Worm (Caenorhabditis elegans) whole organism, late embryonic: ENCODE data around the gene T27F7.12.

Experiments used
- C08G9.2 ChIP-seq: sonication (generic microtip); optimal IDR thresholded peaks from 2 replicates; lab custom pipeline; 2016; ENCODE audit warnings: mild to moderate bottlenecking, missing genetic modification characterization, moderate library complexity, missing compliant biosample characterization
- C38D4.7 ChIP-seq: fragments of 200-800 bp; sonication (Bioruptor generic); optimal IDR thresholded peaks from 2 replicates; lab custom pipeline; 2018; ENCODE audit warnings: mild to moderate bottlenecking, missing genetic modification characterization, moderate library complexity, missing compliant biosample characterization
- F13H6.1 ChIP-seq: sonication (generic microtip); optimal IDR thresholded peaks from 2 replicates; lab custom pipeline; 2016; ENCODE audit warnings: missing genetic modification characterization, missing compliant biosample characterization
- K02D7.2 ChIP-seq: sonication (generic microtip); optimal IDR thresholded peaks from 2 replicates; lab custom pipeline; 2017; ENCODE audit warnings: mild to moderate bottlenecking, missing genetic modification characterization, missing compliant biosample characterization
- K09A11.1 ChIP-seq: sonication (generic microtip); optimal IDR thresholded peaks from 2 replicates; lab custom pipeline; 2017; ENCODE audit warnings: antibody characterized with exemption, mild to moderate bottlenecking, missing genetic modification characterization, missing compliant biosample characterization; ENCODE audit not compliant: insufficient read depth
- ama-1 ChIP-seq: fragments of 150-350 bp; optimal IDR thresholded peaks from 2 replicates; lab custom pipeline; 2014
- ceh-14 ChIP-seq: sonication (generic microtip); optimal IDR thresholded peaks from 2 replicates; lab custom pipeline; 2016; ENCODE audit warnings: missing genotype, missing genetic modification characterization, missing compliant biosample characterization
- ceh-19 ChIP-seq: fragments of 200-800 bp; sonication (Bioruptor generic); optimal IDR thresholded peaks from 2 replicates; lab custom pipeline; 2018; ENCODE audit warnings: mild to moderate bottlenecking, missing genetic modification characterization, missing compliant biosample characterization
- ceh-22 ChIP-seq: sonication (generic microtip); optimal IDR thresholded peaks from 2 replicates; lab custom pipeline; 2017; ENCODE audit warnings: missing biosample characterization, missing genetic modification characterization
- ceh-30 ChIP-seq: fragments of 150-350 bp; optimal IDR thresholded peaks from 2 replicates; lab custom pipeline; 2014; ENCODE audit warnings: missing biosample characterization, missing genetic modification characterization
- ceh-31 ChIP-seq: sonication (generic microtip); optimal IDR thresholded peaks from 2 replicates; lab custom pipeline; 2016; ENCODE audit warnings: missing genetic modification characterization, missing compliant biosample characterization
- ceh-34 ChIP-seq: sonication (generic microtip); optimal IDR thresholded peaks from 2 replicates; lab custom pipeline; 2016; ENCODE audit warnings: mild to moderate bottlenecking, missing genetic modification characterization, missing compliant biosample characterization
- ceh-45 ChIP-seq: fragments of 200-800 bp; sonication (Bioruptor generic); IDR thresholded peaks from 2 replicates; pipeline ENCODE4 v1.3.6; 2022; ENCODE audit warnings: missing genetic modification reagents, missing genetic modification characterization, missing compliant biosample characterization
- ceh-6 ChIP-seq: fragments of 200-800 bp; sonication (Bioruptor generic); optimal IDR thresholded peaks from 2 replicates; lab custom pipeline; 2018; ENCODE audit warnings: mild to moderate bottlenecking, missing genetic modification characterization, missing compliant biosample characterization
- ceh-9 ChIP-seq: sonication (generic microtip); optimal IDR thresholded peaks from 2 replicates; lab custom pipeline; 2016; ENCODE audit warnings: mild to moderate bottlenecking, missing genetic modification characterization, inconsistent platforms, missing compliant biosample characterization
- dmd-4 ChIP-seq: sonication (generic microtip); optimal IDR thresholded peaks from 2 replicates; lab custom pipeline; 2016; ENCODE audit warnings: borderline replicate concordance, missing genetic modification characterization, missing compliant biosample characterization
- dve-1 ChIP-seq: sonication (generic microtip); optimal IDR thresholded peaks from 2 replicates; lab custom pipeline; 2017; ENCODE audit warnings: antibody characterized with exemption, mild to moderate bottlenecking, missing genetic modification characterization, missing compliant biosample characterization
- elt-4 ChIP-seq: sonication (generic microtip); optimal IDR thresholded peaks from 2 replicates; lab custom pipeline; 2016; ENCODE audit warnings: missing genetic modification characterization, missing compliant biosample characterization
- ets-4 ChIP-seq: sonication (generic microtip); optimal IDR thresholded peaks from 2 replicates; lab custom pipeline; 2016; ENCODE audit warnings: missing genetic modification characterization, missing compliant biosample characterization
- fkh-10 ChIP-seq: fragments of 150-350 bp; optimal IDR thresholded peaks from 2 replicates; lab custom pipeline; 2014; ENCODE audit warnings: missing biosample characterization, missing genetic modification reagents, missing genetic modification characterization
- gmeb-2 ChIP-seq: sonication (generic microtip); optimal IDR thresholded peaks from 2 replicates; lab custom pipeline; 2016; ENCODE audit warnings: missing genetic modification characterization, inconsistent platforms, missing compliant biosample characterization
- hlh-13 ChIP-seq: fragments of 200-800 bp; sonication (Bioruptor generic); optimal IDR thresholded peaks from 2 replicates; lab custom pipeline; 2018; ENCODE audit warnings: mild to moderate bottlenecking, missing genetic modification characterization, missing compliant biosample characterization
- hlh-6 ChIP-seq: sonication (generic microtip); optimal IDR thresholded peaks from 2 replicates; lab custom pipeline; 2016; ENCODE audit warnings: missing genotype, missing genetic modification characterization, missing compliant biosample characterization
- hlh-8 ChIP-seq: sonication (generic microtip); optimal IDR thresholded peaks from 2 replicates; lab custom pipeline; 2016; ENCODE audit warnings: missing genotype, missing genetic modification characterization, missing compliant biosample characterization
- lim-6 ChIP-seq: sonication (generic microtip); optimal IDR thresholded peaks from 2 replicates; lab custom pipeline; 2016; ENCODE audit warnings: missing genetic modification characterization, missing compliant biosample characterization
- nfya-1 ChIP-seq: sonication (generic microtip); optimal IDR thresholded peaks from 2 replicates; lab custom pipeline; 2017; ENCODE audit warnings: missing genetic modification characterization, mild to moderate bottlenecking, missing compliant biosample characterization, antibody characterized with exemption, moderate library complexity
- nhr-11 ChIP-seq: fragments of 150-350 bp; optimal IDR thresholded peaks from 2 replicates; lab custom pipeline; 2014; ENCODE audit warnings: missing biosample characterization, missing genetic modification characterization
- npax-4 ChIP-seq: sonication (generic microtip); optimal IDR thresholded peaks from 2 replicates; lab custom pipeline; 2016; ENCODE audit warnings: missing genetic modification characterization, missing compliant biosample characterization
- odd-2 ChIP-seq: sonication (generic microtip); optimal IDR thresholded peaks from 2 replicates; lab custom pipeline; 2017; ENCODE audit warnings: antibody characterized with exemption, mild to moderate bottlenecking, missing genetic modification characterization, missing compliant biosample characterization
- pat-9 ChIP-seq: fragments of 200-800 bp; sonication (Bioruptor generic); optimal IDR thresholded peaks from 2 replicates; lab custom pipeline; 2018; ENCODE audit warnings: mild to moderate bottlenecking, missing genetic modification characterization, moderate library complexity, missing compliant biosample characterization
- pax-1 ChIP-seq: fragments of 150-350 bp; optimal IDR thresholded peaks from 2 replicates; lab custom pipeline; 2014; ENCODE audit warnings: missing biosample characterization, missing genetic modification characterization
- pha-4 ChIP-seq: fragments of 150-350 bp; optimal IDR thresholded peaks from 2 replicates; lab custom pipeline; 2018; ENCODE audit warnings: missing biosample characterization, missing genetic modification reagents, missing genetic modification characterization
- pqm-1 ChIP-seq: sonication (generic microtip); optimal IDR thresholded peaks from 2 replicates; lab custom pipeline; 2016; ENCODE audit warnings: missing genetic modification characterization, missing compliant biosample characterization
- pros-1 ChIP-seq: fragments of 150-350 bp; optimal IDR thresholded peaks from 2 replicates; lab custom pipeline; 2014; ENCODE audit warnings: missing biosample characterization, missing genetic modification reagents, missing genetic modification characterization
- ref-2 ChIP-seq: sonication (generic microtip); optimal IDR thresholded peaks from 2 replicates; lab custom pipeline; 2016; ENCODE audit warnings: missing genetic modification characterization, missing compliant biosample characterization
- rnt-1 ChIP-seq: sonication (generic microtip); optimal IDR thresholded peaks from 2 replicates; lab custom pipeline; 2016; ENCODE audit warnings: missing genetic modification characterization, missing compliant biosample characterization
- sdc-2 ChIP-seq: sonication (generic microtip); optimal IDR thresholded peaks from 2 replicates; lab custom pipeline; 2016; ENCODE audit warnings: missing genotype, missing genetic modification characterization, missing compliant biosample characterization
- sox-2 ChIP-seq: fragments of 200-800 bp; sonication (Bioruptor generic); IDR thresholded peaks from 2 replicates; pipeline ENCODE4 v1.3.6; 2022; ENCODE audit warnings: missing genetic modification reagents, missing genetic modification characterization, missing compliant biosample characterization
- sox-4 ChIP-seq: sonication (generic microtip); optimal IDR thresholded peaks from 2 replicates; lab custom pipeline; 2017; ENCODE audit warnings: mild to moderate bottlenecking, missing genetic modification characterization, inconsistent platforms, missing compliant biosample characterization
- syd-9 ChIP-seq: sonication (generic microtip); optimal IDR thresholded peaks from 2 replicates; lab custom pipeline; 2016; ENCODE audit warnings: mild to moderate bottlenecking, missing genetic modification characterization, moderate library complexity, missing compliant biosample characterization
- tbx-2 ChIP-seq: sonication (generic microtip); optimal IDR thresholded peaks from 2 replicates; lab custom pipeline; 2016; ENCODE audit warnings: missing genetic modification characterization, missing compliant biosample characterization
- tbx-7 ChIP-seq: sonication (generic microtip); optimal IDR thresholded peaks from 2 replicates; lab custom pipeline; 2016; ENCODE audit warnings: missing genotype, missing genetic modification characterization, missing compliant biosample characterization
- unc-42 ChIP-seq: sonication (generic microtip); optimal IDR thresholded peaks from 2 replicates; lab custom pipeline; 2016; ENCODE audit warnings: missing genotype, missing genetic modification characterization, missing compliant biosample characterization
- unc-55 ChIP-seq: sonication (generic microtip); optimal IDR thresholded peaks from 2 replicates; lab custom pipeline; 2017; ENCODE audit warnings: missing biosample characterization, missing genetic modification reagents, missing genetic modification characterization
- unc-86 ChIP-seq: sonication (generic microtip); optimal IDR thresholded peaks from 2 replicates; lab custom pipeline; 2016; ENCODE audit warnings: missing genetic modification characterization, missing compliant biosample characterization
- ztf-16 ChIP-seq: sonication (generic microtip); optimal IDR thresholded peaks from 2 replicates; lab custom pipeline; 2017; ENCODE audit warnings: missing genetic modification characterization, missing compliant biosample characterization

T27F7.12 gene

DNA sequence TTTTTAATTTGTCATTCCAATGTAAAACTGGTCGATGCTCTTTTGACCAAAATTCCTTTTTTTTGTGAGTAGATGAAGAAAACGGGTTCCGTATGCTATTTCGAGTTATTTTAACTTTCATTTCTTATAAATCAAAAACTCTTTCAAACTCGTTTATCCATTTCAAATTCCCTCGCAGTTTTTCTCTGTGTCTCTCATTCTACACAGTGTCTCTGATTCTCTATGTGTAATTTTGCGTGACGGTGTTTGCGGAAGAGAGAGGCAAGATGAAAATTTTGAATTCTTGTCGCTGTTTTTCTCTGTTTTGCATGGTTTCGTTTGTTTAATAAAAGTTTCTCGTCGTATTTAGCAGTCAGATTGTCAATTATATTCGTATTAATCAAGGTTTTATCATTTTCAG, 9.2 kb downstream of the T27F7.12 start, which contains the start of gene citk-2:
Gene citk-2 (plus strand): TSS at position 399 of the 400 bp plus-strand sequence.
- TF ChIP-seq rnt-1 (tag; lab: Kevin White, UChicago), result peak; percentile 20
- peak; percentile 1 for TF ChIP-seq ceh-14 (tag; lab: Kevin White, UChicago)
- no peak for TF ChIP-seq C08G9.2 (tag; lab: Kevin White, UChicago)
- peak; percentile 21 for TF ChIP-seq pros-1 (tag; lab: Kevin White, UChicago)
- no peak for TF ChIP-seq F13H6.1
- TF ChIP-seq ceh-45 (GFP tag; lab: Robert Waterston, UW), result no peak
- TF ChIP-seq K09A11.1, result no peak
- peak; percentile 26 for TF ChIP-seq ets-4 (tag; lab: Kevin White, UChicago)
- TF ChIP-seq dve-1 (tag; lab: Kevin White, UChicago), result peak; percentile 39
- TF ChIP-seq sdc-2 (tag; lab: Kevin White, UChicago), result peak; percentile 31
- peak; percentile 77 for TF ChIP-seq unc-42
- TF ChIP-seq nfya-1 (tag; lab: Kevin White, UChicago), result peak; percentile 86
- TF ChIP-seq tbx-2 (tag; lab: Kevin White, UChicago), result peak; percentile 9
- peak; percentile 73 for TF ChIP-seq ceh-31 (tag; lab: Kevin White, UChicago)
- peak; percentile 61 for TF ChIP-seq unc-55 (GFP tag; lab: Kevin White, UChicago)
- TF ChIP-seq nhr-11, result no peak

DNA sequence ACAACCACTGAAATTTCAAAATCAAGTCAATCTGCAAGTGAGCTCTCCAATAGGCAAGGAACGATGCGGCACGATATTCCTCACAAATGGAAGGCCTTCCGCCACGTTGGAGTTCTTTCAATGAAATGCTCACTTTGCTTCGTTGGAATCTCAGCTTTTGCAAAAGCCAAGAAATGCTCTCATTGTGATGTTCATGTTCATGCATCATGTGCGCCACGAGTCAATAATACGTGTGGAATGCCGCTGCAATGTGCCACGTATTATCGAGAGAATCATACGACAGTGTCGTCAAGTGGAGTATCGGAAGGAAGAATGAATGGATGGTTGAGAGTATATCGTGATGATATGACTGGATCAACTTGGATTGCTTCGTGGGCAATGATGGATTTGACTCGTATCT, 12.0 kb downstream of the T27F7.12 start:
- TF ChIP-seq C08G9.2 (tag; lab: Kevin White, UChicago), result no peak
- no peak for TF ChIP-seq sox-2 (GFP tag; lab: Robert Waterston, UW)
- no peak for TF ChIP-seq dmd-4
- no peak for TF ChIP-seq unc-55 (GFP tag; lab: Kevin White, UChicago)
- no peak for TF ChIP-seq npax-4 (tag; lab: Kevin White, UChicago)
- TF ChIP-seq hlh-13 (GFP tag; lab: Kevin White, UChicago), result no peak
- no peak for TF ChIP-seq ref-2
- no peak for TF ChIP-seq hlh-8
- TF ChIP-seq pqm-1 (tag; lab: Kevin White, UChicago), result no peak
- no peak for TF ChIP-seq ama-1 (lab: Kevin White, UChicago)
- no peak for TF ChIP-seq pros-1 (tag; lab: Kevin White, UChicago)
- TF ChIP-seq sox-4, result no peak

DNA sequence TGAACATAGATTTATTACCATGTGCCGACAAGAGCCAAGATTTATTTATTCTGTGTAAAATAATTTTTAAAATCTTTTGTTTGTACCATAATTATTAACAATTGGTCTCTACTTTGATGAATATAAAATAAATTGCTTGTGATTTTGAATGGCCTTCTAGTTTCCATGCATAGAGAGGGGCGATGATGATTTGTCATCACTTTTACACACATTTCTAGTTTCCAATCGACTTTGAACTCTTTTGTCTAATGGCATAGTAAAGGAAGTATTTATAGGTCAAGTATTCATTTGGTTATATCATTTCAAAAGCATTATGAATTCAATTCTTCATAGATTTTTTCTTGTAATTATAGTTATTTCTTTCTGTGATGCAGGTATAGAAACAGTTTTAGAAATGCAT, 13.8 kb downstream of the T27F7.12 start, which contains the start of gene F59A6.10:
Gene F59A6.10 (plus strand): TSS at position 301 of the 400 bp plus-strand sequence.
- no peak for TF ChIP-seq unc-86
- no peak for TF ChIP-seq nhr-11
- TF ChIP-seq ceh-6 (GFP tag; lab: Kevin White, UChicago), result no peak
- TF ChIP-seq pat-9 (tag; lab: Kevin White, UChicago), result no peak
- TF ChIP-seq pha-4, result no peak
- TF ChIP-seq odd-2 (tag; lab: Kevin White, UChicago), result no peak
- no peak for TF ChIP-seq K02D7.2 (tag; lab: Kevin White, UChicago)
- TF ChIP-seq syd-9 (tag; lab: Kevin White, UChicago), result no peak
- no peak for TF ChIP-seq tbx-7 (tag; lab: Kevin White, UChicago)
- no peak for TF ChIP-seq ets-4 (tag; lab: Kevin White, UChicago)
- TF ChIP-seq pqm-1 (tag; lab: Kevin White, UChicago), result no peak
- TF ChIP-seq ztf-16, result no peak
- TF ChIP-seq ceh-9, result no peak
- TF ChIP-seq ceh-14 (tag; lab: Kevin White, UChicago), result no peak
- TF ChIP-seq ref-2, result no peak

DNA sequence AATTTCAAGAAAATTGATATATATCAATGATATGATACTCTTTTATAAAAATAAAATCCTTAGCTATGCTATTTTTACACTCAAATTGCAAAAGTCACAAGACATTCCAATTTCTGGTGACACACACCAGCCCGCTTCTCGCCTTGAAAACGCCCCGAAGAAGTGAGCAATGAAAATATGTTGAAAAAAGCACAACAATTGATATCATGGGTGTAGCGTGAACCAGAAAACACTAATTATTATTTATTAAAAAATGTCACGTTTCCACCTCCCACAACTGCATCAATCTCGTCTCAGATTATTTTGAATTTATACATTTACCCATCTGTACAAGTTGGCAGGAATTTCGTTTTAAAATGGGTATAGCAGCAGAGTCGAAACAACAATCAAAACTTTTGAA, 14.9 kb downstream of the T27F7.12 start, which contains the start of gene F59A6.4:
Gene F59A6.4 (plus strand): TSS at position 301 of the 400 bp plus-strand sequence.
- TF ChIP-seq npax-4 (tag; lab: Kevin White, UChicago), result no peak
- TF ChIP-seq hlh-6 (tag; lab: Kevin White, UChicago), result no peak
- no peak for TF ChIP-seq ceh-19 (GFP tag; lab: Kevin White, UChicago)
- TF ChIP-seq ceh-30, result no peak
- TF ChIP-seq fkh-10, result no peak
- TF ChIP-seq pha-4, result no peak
- no peak for TF ChIP-seq gmeb-2 (tag; lab: Kevin White, UChicago)
- no peak for TF ChIP-seq lim-6
- TF ChIP-seq elt-4 (tag; lab: Kevin White, UChicago), result no peak
- no peak for TF ChIP-seq F13H6.1
- no peak for TF ChIP-seq pqm-1 (tag; lab: Kevin White, UChicago)
- TF ChIP-seq ceh-22, result no peak
- no peak for TF ChIP-seq C38D4.7 (GFP tag; lab: Kevin White, UChicago)
- no peak for TF ChIP-seq ceh-34 (tag; lab: Kevin White, UChicago)
- TF ChIP-seq ztf-16, result no peak
- TF ChIP-seq pax-1 (tag; lab: Kevin White, UChicago), result no peak
- no peak for TF ChIP-seq tbx-2 (tag; lab: Kevin White, UChicago)
- no peak for TF ChIP-seq tbx-7 (tag; lab: Kevin White, UChicago)
- no peak for TF ChIP-seq syd-9 (tag; lab: Kevin White, UChicago)
